Fruit fly (Drosophila melanogaster) whole organism, prepupa: ENCODE results near the gene CG5021.
A peak's percentile ranks its signal among the peaks of the same experiment; 100 is the strongest.

ENCODE experiments used
- CG11762 ChIP-seq: fragments of 200-800 bp; sonication (Bioruptor generic); optimal IDR thresholded peaks from 3 replicates; lab custom pipeline; 2016; ENCODE audit warnings: missing biosample characterization, missing genetic modification characterization; ENCODE audit not compliant: insufficient read depth
- CG11902 ChIP-seq: fragments of 200-800 bp; sonication (Bioruptor generic); optimal IDR thresholded peaks from 3 replicates; lab custom pipeline; 2016; ENCODE audit warnings: missing biosample characterization, missing genetic modification characterization
- CG16779 ChIP-seq: fragments of 200-800 bp; sonication (Bioruptor generic); optimal IDR thresholded peaks from 3 replicates; lab custom pipeline; 2017; ENCODE audit warnings: missing biosample characterization, mild to moderate bottlenecking, missing genetic modification characterization
- CG32006 ChIP-seq: fragments of 200-800 bp; sonication (Bioruptor generic); optimal IDR thresholded peaks from 3 replicates; lab custom pipeline; 2017; ENCODE audit warnings: missing biosample characterization, mild to moderate bottlenecking, missing genetic modification characterization
- CG3919 ChIP-seq: fragments of 200-800 bp; sonication (Bioruptor generic); optimal IDR thresholded peaks from 3 replicates; lab custom pipeline; 2016; ENCODE audit warnings: missing biosample characterization, missing genetic modification characterization
- CG4318 ChIP-seq: fragments of 200-800 bp; sonication (Bioruptor generic); optimal IDR thresholded peaks from 3 replicates; lab custom pipeline; 2017; ENCODE audit warnings: missing biosample characterization, mild to moderate bottlenecking, missing genetic modification characterization
- CG6792 ChIP-seq: fragments of 200-800 bp; sonication (Bioruptor generic); optimal IDR thresholded peaks from 3 replicates; lab custom pipeline; 2016; ENCODE audit warnings: missing biosample characterization, missing genetic modification characterization
- CG6808 ChIP-seq: fragments of 200-800 bp; sonication (Bioruptor generic); optimal IDR thresholded peaks from 3 replicates; lab custom pipeline; 2017; ENCODE audit warnings: missing biosample characterization, missing genetic modification characterization, mild to moderate bottlenecking, moderate library complexity, missing genetic modification reagents
- dac ChIP-seq: fragments of 200-800 bp; sonication (Bioruptor generic); optimal IDR thresholded peaks from 2 replicates; lab custom pipeline; 2017; ENCODE audit warnings: missing biosample characterization, mild to moderate bottlenecking, missing genetic modification characterization
- dsx ChIP-seq: fragments of 200-800 bp; optimal IDR thresholded peaks from 3 replicates; lab custom pipeline; 2019; ENCODE audit warnings: missing biosample characterization, mild to moderate bottlenecking, missing genetic modification characterization, moderate library complexity; ENCODE audit not compliant: poor library complexity, severe bottlenecking
- eg ChIP-seq: fragments of 200-800 bp; sonication (Bioruptor generic); IDR thresholded peaks from 3 replicates; pipeline ENCODE4 v1.3.6; 2022; ENCODE audit warnings: missing biosample characterization, missing genetic modification characterization
- fkh ChIP-seq: fragments of 200-800 bp; sonication (Bioruptor generic); optimal IDR thresholded peaks from 3 replicates; lab custom pipeline; 2017; ENCODE audit warnings: missing biosample characterization, mild to moderate bottlenecking, missing genetic modification characterization, moderate library complexity
- pdm3 ChIP-seq: fragments of 200-800 bp; sonication (Bioruptor generic); optimal IDR thresholded peaks from 3 replicates; lab custom pipeline; 2016; ENCODE audit warnings: missing biosample characterization, missing genetic modification characterization

DNA sequence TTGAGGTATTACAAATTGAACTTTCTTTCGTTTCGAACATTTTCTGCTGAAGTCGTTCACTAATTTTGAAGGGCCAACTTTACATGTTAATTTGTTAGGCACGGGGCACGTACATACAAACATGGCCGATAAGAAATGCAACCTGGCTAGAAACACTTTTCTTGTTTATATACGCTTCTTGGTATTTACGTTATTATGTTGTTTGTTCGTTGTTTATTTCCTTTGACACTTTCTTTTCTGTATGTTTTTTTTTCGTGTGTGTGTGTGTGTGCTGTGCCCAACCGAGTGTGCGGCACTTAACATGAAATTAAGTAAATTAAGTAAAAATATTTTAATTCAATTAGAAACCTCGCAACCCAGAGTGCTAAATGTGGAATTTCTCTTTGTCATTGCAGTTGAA is 41.0 kb upstream of the CG5021 start:
- no peak for TF ChIP-seq CG11902 (GFP tag; lab: Kevin White, UChicago)
- no peak for TF ChIP-seq CG6792 (GFP tag; lab: Kevin White, UChicago)
- TF ChIP-seq pdm3: no peak
- TF ChIP-seq CG11762: no peak
- no peak for TF ChIP-seq CG4318 (GFP tag; lab: Kevin White, UChicago)
- no peak for TF ChIP-seq CG3919 (GFP tag; lab: Kevin White, UChicago)
- no peak for TF ChIP-seq eg (GFP tag; lab: Robert Waterston, UW)
- no peak for TF ChIP-seq CG32006 (GFP tag; lab: Kevin White, UChicago)
- TF ChIP-seq CG16779: no peak
- TF ChIP-seq dsx (GFP tag; lab: Kevin White, UChicago): no peak
- no peak for TF ChIP-seq dac
- TF ChIP-seq fkh (GFP tag; lab: Kevin White, UChicago): peak; percentile 34
- TF ChIP-seq CG6808 (GFP tag; lab: Kevin White, UChicago): no peak
